Worm (Caenorhabditis elegans): ENCODE results near the gene npp-25.

DNA sequence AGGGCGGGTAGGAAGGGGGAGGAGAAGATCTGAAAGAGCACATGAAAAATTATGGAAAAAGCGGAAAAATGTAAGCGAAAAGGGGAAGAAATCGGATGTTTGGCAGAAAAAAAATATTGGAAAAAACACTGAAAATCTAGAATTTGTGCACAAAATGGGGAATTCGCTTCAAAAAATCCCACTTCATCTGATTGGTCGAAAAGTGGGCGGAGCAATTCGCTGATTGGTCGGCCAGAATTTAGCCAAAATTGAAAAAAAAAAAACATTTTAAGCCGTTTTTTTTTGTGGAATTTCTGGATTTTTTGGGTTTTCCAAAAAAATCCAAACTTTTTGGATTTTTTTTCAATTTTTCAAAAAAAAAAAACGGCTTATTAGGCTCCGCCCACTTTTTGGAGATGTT, 5.0 kb downstream of the npp-25 start:
- no peak for TF ChIP-seq unc-62 (GFP tag; optimal IDR thresholded peaks at IDR 0.05)
- TF ChIP-seq snpc-4 (tag; optimal IDR thresholded peaks at IDR 0.05) = no peak
- no peak for TF ChIP-seq ama-1 (optimal IDR thresholded peaks at IDR 0.05)
- no peak for TF ChIP-seq nhr-25 (tag; optimal IDR thresholded peaks at IDR 0.05)
- no peak for TF ChIP-seq nhr-11 (tag; optimal IDR thresholded peaks at IDR 0.05)
- TF ChIP-seq lin-13 (GFP tag; optimal IDR thresholded peaks at IDR 0.05) = no peak

Data from whole organism, L2 larva.